Fruit fly (Drosophila melanogaster) whole organism, adult: ENCODE measurements around the gene CG9782.

Experiments used
- CG11617 ChIP-seq: fragments of 200-800 bp; sonication (Bioruptor generic); optimal IDR thresholded peaks from 2 replicates; lab custom pipeline; 2017; ENCODE audit warnings: mild to moderate bottlenecking, missing biosample characterization, missing genetic modification reagents, missing genetic modification characterization
- CG12768 ChIP-seq: fragments of 200-800 bp; sonication (Bioruptor generic); optimal IDR thresholded peaks from 2 replicates; lab custom pipeline; 2017; ENCODE audit warnings: missing biosample characterization, missing genetic modification characterization, mild to moderate bottlenecking, moderate library complexity, missing genetic modification reagents
- CG14711 ChIP-seq: fragments of 200-800 bp; sonication (Bioruptor generic); optimal IDR thresholded peaks from 2 replicates; lab custom pipeline; 2018; ENCODE audit warnings: missing biosample characterization, mild to moderate bottlenecking, missing genetic modification characterization, moderate library complexity
- CG1620 ChIP-seq: fragments of 200-800 bp; sonication (Bioruptor generic); optimal IDR thresholded peaks from 2 replicates; lab custom pipeline; 2016; ENCODE audit warnings: missing biosample characterization, missing genetic modification characterization
- CG33017 ChIP-seq: fragments of 200-800 bp; sonication (Bioruptor generic); optimal IDR thresholded peaks from 2 replicates; lab custom pipeline; 2018; ENCODE audit warnings: missing biosample characterization, mild to moderate bottlenecking, missing genetic modification characterization, moderate library complexity
- CG5204 ChIP-seq: fragments of 200-800 bp; sonication (Bioruptor generic); optimal IDR thresholded peaks from 2 replicates; lab custom pipeline; 2016; ENCODE audit warnings: missing biosample characterization, missing genetic modification characterization
- CG7045 ChIP-seq: fragments of 200-800 bp; sonication (Bioruptor generic); optimal IDR thresholded peaks from 2 replicates; lab custom pipeline; 2017; ENCODE audit warnings: missing biosample characterization, mild to moderate bottlenecking, missing genetic modification characterization
- CG7101 ChIP-seq: fragments of 200-800 bp; sonication (Bioruptor generic); optimal IDR thresholded peaks from 2 replicates; lab custom pipeline; 2018; ENCODE audit warnings: missing biosample characterization, mild to moderate bottlenecking, missing genetic modification characterization, moderate library complexity
- Clk ChIP-seq: fragments of 200-800 bp; sonication (Bioruptor generic); optimal IDR thresholded peaks from 2 replicates; lab custom pipeline; 2017; ENCODE audit warnings: missing biosample characterization, missing genetic modification characterization
- Crg-1 ChIP-seq: fragments of 200-800 bp; sonication (Bioruptor generic); optimal IDR thresholded peaks from 2 replicates; lab custom pipeline; 2016; ENCODE audit warnings: missing biosample characterization, missing genetic modification characterization
- Hr96 ChIP-seq: fragments of 200-800 bp; sonication (Bioruptor generic); optimal IDR thresholded peaks from 2 replicates; lab custom pipeline; 2016; ENCODE audit warnings: missing biosample characterization, missing genetic modification characterization
- Mnt ChIP-seq: fragments of 200-800 bp; sonication (Bioruptor generic); optimal IDR thresholded peaks from 2 replicates; lab custom pipeline; 2016; ENCODE audit warnings: missing biosample characterization, mild to moderate bottlenecking, missing genetic modification characterization
- bab1 ChIP-seq: fragments of 200-800 bp; sonication (Bioruptor generic); optimal IDR thresholded peaks from 3 replicates; lab custom pipeline; 2019; ENCODE audit warnings: missing biosample characterization, mild to moderate bottlenecking, missing genetic modification characterization, moderate library complexity
- cic ChIP-seq: fragments of 200-800 bp; sonication (Bioruptor generic); optimal IDR thresholded peaks from 2 replicates; lab custom pipeline; 2017; ENCODE audit warnings: missing biosample characterization, mild to moderate bottlenecking, missing genetic modification characterization, moderate library complexity
- cnc ChIP-seq, 2 experiments: fragments of >200 bp; optimal IDR thresholded peaks; 2 replicates each; lab custom pipeline; 2017
- kay ChIP-seq: fragments of 200-800 bp; sonication (Bioruptor generic); peaks from one replicate; lab custom pipeline; 2016; ENCODE audit warnings: missing biosample characterization, missing genetic modification characterization, borderline replicate concordance
- ovo ChIP-seq: fragments of 200-800 bp; sonication (Bioruptor generic); optimal IDR thresholded peaks from 2 replicates; lab custom pipeline; 2016; ENCODE audit warnings: missing biosample characterization, missing genetic modification characterization
- pad ChIP-seq: fragments of 200-800 bp; sonication (Bioruptor generic); optimal IDR thresholded peaks from 3 replicates; lab custom pipeline; 2017; ENCODE audit warnings: missing biosample characterization, missing genetic modification characterization, mild to moderate bottlenecking, moderate library complexity, missing genetic modification reagents
- tj ChIP-seq: fragments of 200-800 bp; sonication (Bioruptor generic); optimal IDR thresholded peaks from 3 replicates; lab custom pipeline; 2017; ENCODE audit warnings: missing biosample characterization, mild to moderate bottlenecking, missing genetic modification characterization, moderate library complexity
- toe ChIP-seq: fragments of 200-800 bp; sonication (Bioruptor generic); optimal IDR thresholded peaks from 2 replicates; lab custom pipeline; 2016; ENCODE audit warnings: missing biosample characterization, missing genetic modification characterization

The CG9782 gene

dm6 chrX:16583730-16584129, 37.7 kb downstream of the CG9782 start:
- TF ChIP-seq cic (GFP tag; lab: Kevin White, UChicago) (no peak), CG1620 (GFP tag; lab: Kevin White, UChicago) (no peak), CG12768 (GFP tag; lab: Kevin White, UChicago) (no peak), kay (GFP tag; lab: Kevin White, UChicago) (no peak), toe (GFP tag; lab: Kevin White, UChicago) (no peak), CG14711 (tag; lab: Kevin White, UChicago) (no peak), Clk (GFP tag; lab: Kevin White, UChicago) (no peak), CG5204 (no peak), CG33017 (no peak), cnc (optimal IDR thresholded peaks at IDR 0.05; lab: Kevin White, UChicago) (no peak), tj (no peak), CG7101 (no peak), pad (GFP tag; lab: Kevin White, UChicago) (no peak), CG7045 (GFP tag; lab: Kevin White, UChicago) (no peak), ovo (GFP tag; lab: Kevin White, UChicago) (no peak), bab1 (GFP tag; lab: Kevin White, UChicago) (no peak), Hr96 (no peak), Crg-1 (GFP tag; lab: Kevin White, UChicago) (no peak), CG11617 (GFP tag; lab: Kevin White, UChicago) (no peak)

dm6 chrX:16582145-16582544, 39.2 kb downstream of the CG9782 start:
- TF ChIP-seq Mnt (GFP tag; lab: Kevin White, UChicago) (no peak), toe (GFP tag; lab: Kevin White, UChicago) (no peak), Crg-1 (GFP tag; lab: Kevin White, UChicago) (no peak), CG7101 (no peak), cic (GFP tag; lab: Kevin White, UChicago) (no peak), Clk (GFP tag; lab: Kevin White, UChicago) (no peak), kay (GFP tag; lab: Kevin White, UChicago) (no peak), CG14711 (tag; lab: Kevin White, UChicago) (no peak), CG12768 (GFP tag; lab: Kevin White, UChicago) (no peak), Hr96 (no peak), pad (GFP tag; lab: Kevin White, UChicago) (no peak), bab1 (GFP tag; lab: Kevin White, UChicago) (no peak)

dm6 chrX:16581703-16582102, 39.7 kb downstream of the CG9782 start:
- peak; percentile 2 for TF ChIP-seq CG5204
- TF ChIP-seq pad (GFP tag; lab: Kevin White, UChicago) = no peak
- no peak for TF ChIP-seq tj
- no peak for TF ChIP-seq CG33017
- no peak for TF ChIP-seq CG7101
- peak; percentile 5 for TF ChIP-seq toe (GFP tag; lab: Kevin White, UChicago)
- TF ChIP-seq CG7045 (GFP tag; lab: Kevin White, UChicago) = no peak
- no peak for TF ChIP-seq cic (GFP tag; lab: Kevin White, UChicago)
- TF ChIP-seq bab1 (GFP tag; lab: Kevin White, UChicago) = no peak

- no peak for TF ChIP-seq bab1 (GFP tag; lab: Kevin White, UChicago)
- no peak for TF ChIP-seq Hr96
- no peak for TF ChIP-seq Clk (GFP tag; lab: Kevin White, UChicago)
- TF ChIP-seq toe (GFP tag; lab: Kevin White, UChicago) = no peak
- no peak for TF ChIP-seq CG7101
- no peak for TF ChIP-seq cic (GFP tag; lab: Kevin White, UChicago)
- TF ChIP-seq CG33017 = no peak
- TF ChIP-seq CG11617 (GFP tag; lab: Kevin White, UChicago) = no peak
- TF ChIP-seq tj = no peak
- no peak for TF ChIP-seq kay (GFP tag; lab: Kevin White, UChicago)
- TF ChIP-seq cnc (optimal IDR thresholded peaks at IDR 0.05; lab: Kevin White, UChicago) = no peak
- no peak for TF ChIP-seq ovo (GFP tag; lab: Kevin White, UChicago)
Observed at dm6 chrX:16579978-16580377, 41.4 kb downstream of the CG9782 start.

dm6 chrX:16575097-16575496, 46.3 kb downstream of the CG9782 start:
- TF ChIP-seq cnc (optimal IDR thresholded peaks at IDR 0.05; lab: Kevin White, UChicago) (no peak), CG33017 (no peak), cic (GFP tag; lab: Kevin White, UChicago) (no peak), Crg-1 (GFP tag; lab: Kevin White, UChicago) (no peak), kay (GFP tag; lab: Kevin White, UChicago) (no peak), Clk (GFP tag; lab: Kevin White, UChicago) (no peak), CG5204 (no peak), pad (GFP tag; lab: Kevin White, UChicago) (no peak), CG7101 (no peak), CG14711 (tag; lab: Kevin White, UChicago) (no peak), Hr96 (no peak), tj (no peak), Mnt (GFP tag; lab: Kevin White, UChicago) (no peak), CG1620 (GFP tag; lab: Kevin White, UChicago) (no peak), ovo (GFP tag; lab: Kevin White, UChicago) (no peak), bab1 (GFP tag; lab: Kevin White, UChicago) (no peak), toe (GFP tag; lab: Kevin White, UChicago) (no peak)

dm6 chrX:16574114-16574513, 47.3 kb downstream of the CG9782 start:
- no peak for TF ChIP-seq CG14711 (tag; lab: Kevin White, UChicago)

DNA sequence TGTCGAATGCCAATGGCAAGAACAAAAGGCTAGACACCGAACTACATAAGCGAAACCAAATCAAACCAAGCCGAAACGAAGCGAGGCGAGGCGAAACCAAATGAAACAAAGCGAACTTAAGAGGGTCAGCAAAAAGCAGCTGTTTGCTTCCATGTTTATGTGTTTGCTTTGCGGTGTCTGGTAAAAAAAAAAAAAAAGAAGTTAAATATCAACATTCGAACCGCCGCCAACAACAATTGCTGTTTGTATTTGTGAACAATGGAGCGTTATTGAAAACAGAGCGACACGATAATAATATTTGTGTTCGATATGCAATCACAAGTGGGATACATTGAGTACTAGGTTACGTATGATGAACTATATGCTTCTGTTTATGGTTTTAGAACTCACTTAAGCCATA, 47.7 kb downstream of the CG9782 start:
- TF ChIP-seq CG7101 (peak; percentile 59), ovo (GFP tag; lab: Kevin White, UChicago) (peak; percentile 50), CG1620 (GFP tag; lab: Kevin White, UChicago) (no peak), CG5204 (no peak), cnc (optimal IDR thresholded peaks at IDR 0.05; lab: Kevin White, UChicago) (no peak), pad (GFP tag; lab: Kevin White, UChicago) (peak; percentile 14), Crg-1 (GFP tag; lab: Kevin White, UChicago) (peak; percentile 46), toe (GFP tag; lab: Kevin White, UChicago) (no peak), CG7045 (GFP tag; lab: Kevin White, UChicago) (no peak), Hr96 (no peak)
